Fruit fly (Drosophila melanogaster): ENCODE measurements around the gene CG42271.

DNA sequence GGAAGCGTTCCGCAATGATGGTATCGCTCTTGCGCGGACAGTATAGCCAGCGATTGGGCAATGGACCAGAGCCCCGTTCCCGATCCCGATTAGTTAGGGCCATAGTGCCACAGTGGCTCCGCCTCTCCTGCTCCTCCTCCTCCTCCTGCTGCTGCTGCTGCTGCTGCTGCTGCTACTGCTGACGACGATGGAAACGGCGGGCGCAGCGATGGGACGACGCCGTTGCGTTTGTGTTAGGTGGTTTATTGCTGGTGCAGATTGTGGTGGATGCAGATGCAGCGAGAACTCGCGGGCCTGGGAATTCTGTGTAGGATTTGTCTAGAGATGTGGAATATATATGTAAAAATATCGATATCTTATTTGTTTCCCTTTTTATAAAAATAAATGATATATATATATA, 8.6 kb upstream of the CG42271 start, which contains the start of gene mRNA-cap:
- TF ChIP-seq psq (GFP tag; optimal IDR thresholded peaks at IDR 0.05), result no peak
- TF ChIP-seq Hr83 (GFP tag; optimal IDR thresholded peaks at IDR 0.05; ENCODE audit: poor library complexity, severe bottlenecking), result no peak
- no peak for TF ChIP-seq Dfd (GFP tag; optimal IDR thresholded peaks at IDR 0.05)
- TF ChIP-seq rgr (GFP tag; optimal IDR thresholded peaks at IDR 0.05), result no peak
- TF ChIP-seq sage (GFP tag; optimal IDR thresholded peaks at IDR 0.05), result no peak
- no peak for TF ChIP-seq Abd-B (GFP tag; optimal IDR thresholded peaks at IDR 0.05)
- TF ChIP-seq Hnf4 (GFP tag; optimal IDR thresholded peaks at IDR 0.05), result no peak
- no peak for TF ChIP-seq Dif (GFP tag; optimal IDR thresholded peaks at IDR 0.05; ENCODE audit: partially characterized antibody)
- TF ChIP-seq foxo (GFP tag; optimal IDR thresholded peaks at IDR 0.05), result no peak
